Worm (Caenorhabditis elegans) whole organism, late embryonic: ENCODE measurements around the gene lin-15A.

ENCODE experiments used
- F13H6.1 ChIP-seq: sonication (generic microtip); optimal IDR thresholded peaks from 2 replicates; lab custom pipeline; 2016; ENCODE audit warnings: missing genetic modification characterization, missing compliant biosample characterization
- nfya-1 ChIP-seq: sonication (generic microtip); optimal IDR thresholded peaks from 2 replicates; lab custom pipeline; 2017; ENCODE audit warnings: missing genetic modification characterization, mild to moderate bottlenecking, missing compliant biosample characterization, antibody characterized with exemption, moderate library complexity
- rnt-1 ChIP-seq: sonication (generic microtip); optimal IDR thresholded peaks from 2 replicates; lab custom pipeline; 2016; ENCODE audit warnings: missing genetic modification characterization, missing compliant biosample characterization
- ztf-16 ChIP-seq: sonication (generic microtip); optimal IDR thresholded peaks from 2 replicates; lab custom pipeline; 2017; ENCODE audit warnings: missing genetic modification characterization, missing compliant biosample characterization

DNA sequence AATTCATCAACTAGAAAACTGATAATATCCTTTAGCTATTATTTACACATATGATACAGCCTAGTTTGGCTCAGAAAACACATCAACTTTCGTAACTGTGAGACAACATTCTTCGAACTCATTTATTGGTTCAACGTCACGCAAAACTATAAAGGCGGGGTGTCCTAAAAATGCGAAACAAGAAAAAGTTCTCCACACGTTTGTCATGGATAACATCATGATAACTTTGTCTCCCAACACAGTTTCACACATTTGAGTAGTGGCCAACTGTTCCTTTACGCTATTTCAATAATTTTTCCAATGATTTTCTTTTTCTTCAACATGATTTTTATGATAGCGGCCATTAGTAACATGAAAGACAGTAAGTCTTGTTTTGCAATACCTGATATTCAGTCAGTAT, 14.9 kb downstream of the lin-15A start, which contains the start of gene srxa-9:
- no peak for TF ChIP-seq ztf-16 (tag; lab: Kevin White, UChicago)
- no peak for TF ChIP-seq rnt-1
- TF ChIP-seq nfya-1 (tag; lab: Kevin White, UChicago) = no peak
- TF ChIP-seq F13H6.1 (tag; lab: Kevin White, UChicago) = no peak
